Worm (Caenorhabditis elegans) whole organism, L1 larva: ENCODE results near the gene H10E21.1.

Experiments
- C16A3.4 ChIP-seq: fragments of 150-350 bp; optimal IDR thresholded peaks from 2 replicates; lab custom pipeline; 2014; ENCODE audit warnings: missing biosample characterization, missing genetic modification characterization
- C34B4.2 ChIP-seq: sonication (generic microtip); optimal IDR thresholded peaks from 2 replicates; lab custom pipeline; 2017; ENCODE audit warnings: mild to moderate bottlenecking, missing genetic modification characterization, missing compliant biosample characterization
- F16B12.6 ChIP-seq: fragments of 150-350 bp; optimal IDR thresholded peaks from 2 replicates; lab custom pipeline; 2014; ENCODE audit warnings: missing biosample characterization, missing genetic modification characterization
- aha-1 ChIP-seq: fragments of 150-350 bp; optimal IDR thresholded peaks from 2 replicates; lab custom pipeline; 2014; ENCODE audit warnings: missing biosample characterization, missing genetic modification characterization
- alr-1 ChIP-seq: fragments of 200-800 bp; sonication (Bioruptor generic); optimal IDR thresholded peaks from 2 replicates; lab custom pipeline; 2018; ENCODE audit warnings: borderline replicate concordance, mild to moderate bottlenecking, missing genetic modification characterization, missing compliant biosample characterization
- aly-2 ChIP-seq: fragments of 150-350 bp; optimal IDR thresholded peaks from 2 replicates; lab custom pipeline; 2014; ENCODE audit warnings: missing biosample characterization, missing genetic modification characterization
- ama-1 ChIP-seq: fragments of 150-350 bp; optimal IDR thresholded peaks from 2 replicates; lab custom pipeline; 2014
- blmp-1 ChIP-seq: fragments of 150-350 bp; optimal IDR thresholded peaks from 2 replicates; lab custom pipeline; 2014; ENCODE audit warnings: missing biosample characterization, missing genetic modification characterization
- ceh-63 ChIP-seq: fragments of 200-800 bp; sonication (Bioruptor generic); optimal IDR thresholded peaks from 2 replicates; lab custom pipeline; 2018; ENCODE audit warnings: mild to moderate bottlenecking, missing genetic modification characterization, missing compliant biosample characterization
- ceh-88 ChIP-seq: fragments of 200-800 bp; sonication (Bioruptor generic); IDR thresholded peaks from 2 replicates; pipeline ENCODE4 v1.3.6; 2022; ENCODE audit warnings: missing genetic modification characterization, missing compliant biosample characterization
- ces-1 ChIP-seq: fragments of 150-350 bp; optimal IDR thresholded peaks from 2 replicates; lab custom pipeline; 2014; ENCODE audit warnings: missing biosample characterization, missing genetic modification reagents, missing genetic modification characterization
- dpl-1 ChIP-seq, 3 experiments: fragments of 150-350 bp in 2 of 3; sonication (generic microtip) in 1 of 3; optimal IDR thresholded peaks; 2 replicates each; lab custom pipeline; 2014 to 2017; ENCODE audit warnings: missing biosample characterization in 3 of 3, missing genetic modification characterization in 3 of 3, missing genetic modification reagents in 3 of 3
- dsc-1 ChIP-seq: sonication (generic microtip); optimal IDR thresholded peaks from 2 replicates; lab custom pipeline; 2016; ENCODE audit warnings: mild to moderate bottlenecking, missing genetic modification characterization, missing compliant biosample characterization
- efl-1 ChIP-seq, 4 experiments: fragments of 150-350 bp; optimal IDR thresholded peaks in 3 of 4; peaks in 1 of 4; 1 replicate in 1 of 4; 2 replicates in 3 of 4; lab custom pipeline; 2014; ENCODE audit warnings: missing biosample characterization in 2 of 4, missing genetic modification characterization in 2 of 4, missing genetic modification reagents in 2 of 4
- egl-13 ChIP-seq: sonication (generic microtip); optimal IDR thresholded peaks from 2 replicates; lab custom pipeline; 2016; ENCODE audit warnings: missing genotype, missing genetic modification reagents, missing genetic modification characterization, missing compliant biosample characterization
- egl-27 ChIP-seq, 2 experiments: fragments of 150-350 bp in 1 of 2; sonication (generic microtip); optimal IDR thresholded peaks; 3 replicates each; lab custom pipeline; 2017 to 2018; ENCODE audit warnings: missing biosample characterization in 2 of 2, missing genetic modification characterization in 2 of 2, missing genetic modification reagents in 2 of 2
- elt-2 ChIP-seq: sonication (generic microtip); optimal IDR thresholded peaks from 2 replicates; lab custom pipeline; 2016; ENCODE audit warnings: missing genetic modification characterization, mild to moderate bottlenecking, inconsistent platforms, missing compliant biosample characterization, missing genetic modification reagents
- elt-3 ChIP-seq, 6 experiments: fragments of 150-350 bp in 1 of 6; sonication (generic microtip); optimal IDR thresholded peaks; 2 replicates each; lab custom pipeline; 2017 to 2018; ENCODE audit warnings: missing biosample characterization in 6 of 6, missing genetic modification characterization in 6 of 6, inconsistent platforms in 1 of 6
- ets-5 ChIP-seq: fragments of 200-800 bp; sonication (Bioruptor generic); IDR thresholded peaks from 2 replicates; pipeline ENCODE4 v1.3.6; 2022; ENCODE audit warnings: missing genetic modification characterization, missing compliant biosample characterization
- fkh-4 ChIP-seq: sonication (generic microtip); optimal IDR thresholded peaks from 2 replicates; lab custom pipeline; 2016; ENCODE audit warnings: missing compliant biosample characterization, missing genetic modification characterization, borderline replicate concordance
- grh-1 ChIP-seq: fragments of 200-800 bp; sonication (Bioruptor generic); IDR thresholded peaks from 2 replicates; pipeline ENCODE4 v1.3.6; 2022; ENCODE audit warnings: missing genetic modification reagents, missing genetic modification characterization, missing compliant biosample characterization
- hlh-17 ChIP-seq: fragments of 200-800 bp; sonication (Bioruptor generic); optimal IDR thresholded peaks from 2 replicates; lab custom pipeline; 2018; ENCODE audit warnings: missing genetic modification characterization, mild to moderate bottlenecking, missing compliant biosample characterization, moderate library complexity, borderline replicate concordance
- jun-1 ChIP-seq: fragments of 150-350 bp; optimal IDR thresholded peaks from 2 replicates; lab custom pipeline; 2014; ENCODE audit warnings: missing biosample characterization, missing genetic modification reagents, missing genetic modification characterization
- lin-13 ChIP-seq: fragments of 150-350 bp; optimal IDR thresholded peaks from 2 replicates; lab custom pipeline; 2014; ENCODE audit warnings: missing biosample characterization, missing genetic modification reagents, missing genetic modification characterization
- lin-14 ChIP-seq: fragments of 200-800 bp; sonication (Bioruptor generic); optimal IDR thresholded peaks from 2 replicates; lab custom pipeline; 2018; ENCODE audit warnings: mild to moderate bottlenecking, missing genetic modification characterization, moderate library complexity, missing compliant biosample characterization
- lin-39 ChIP-seq: fragments of 150-350 bp; optimal IDR thresholded peaks from 2 replicates; lab custom pipeline; 2014; ENCODE audit warnings: missing biosample characterization, missing genetic modification reagents, missing genetic modification characterization
- lsy-2 ChIP-seq, 2 experiments: fragments of 150-350 bp; optimal IDR thresholded peaks; 2 replicates each; lab custom pipeline; 2014; ENCODE audit warnings: missing biosample characterization in 2 of 2, missing genetic modification characterization in 2 of 2
- mdl-1 ChIP-seq, 2 experiments: fragments of 150-350 bp; optimal IDR thresholded peaks; 2 replicates each; lab custom pipeline; 2014 to 2017; ENCODE audit warnings: missing biosample characterization in 2 of 2, missing genetic modification characterization in 2 of 2, inconsistent platforms in 1 of 2
- mep-1 ChIP-seq: fragments of 150-350 bp; optimal IDR thresholded peaks from 2 replicates; lab custom pipeline; 2014; ENCODE audit warnings: missing biosample characterization, missing genetic modification characterization
- nhr-12 ChIP-seq: sonication (generic microtip); optimal IDR thresholded peaks from 2 replicates; lab custom pipeline; 2017; ENCODE audit warnings: missing biosample characterization, missing genetic modification characterization
- nhr-19 ChIP-seq: fragments of 200-800 bp; sonication (Bioruptor generic); conservative IDR thresholded peaks from 2 replicates; pipeline ENCODE4 v1.3.6; 2022; ENCODE audit warnings: missing genetic modification characterization, missing compliant biosample characterization
- nhr-28 ChIP-seq: fragments of 150-350 bp; optimal IDR thresholded peaks from 2 replicates; lab custom pipeline; 2014; ENCODE audit warnings: missing biosample characterization, missing genetic modification characterization
- nhr-47 ChIP-seq: sonication (generic microtip); optimal IDR thresholded peaks from 2 replicates; lab custom pipeline; 2016; ENCODE audit warnings: mild to moderate bottlenecking, missing genetic modification characterization, moderate library complexity, missing compliant biosample characterization
- pax-3 ChIP-seq: fragments of 200-800 bp; sonication (Bioruptor generic); optimal IDR thresholded peaks from 2 replicates; lab custom pipeline; 2018; ENCODE audit warnings: mild to moderate bottlenecking, missing genetic modification characterization, moderate library complexity, missing compliant biosample characterization
- pqm-1 ChIP-seq: sonication (generic microtip); optimal IDR thresholded peaks from 3 replicates; lab custom pipeline; 2017; ENCODE audit warnings: missing biosample characterization, missing genetic modification characterization
- snu-23 ChIP-seq: sonication (generic microtip); optimal IDR thresholded peaks from 2 replicates; lab custom pipeline; 2016; ENCODE audit warnings: missing genetic modification characterization, missing compliant biosample characterization
- sox-4 ChIP-seq: sonication (generic microtip); optimal IDR thresholded peaks from 2 replicates; lab custom pipeline; 2016; ENCODE audit warnings: missing genetic modification characterization, missing compliant biosample characterization
- sptf-1 ChIP-seq: fragments of 150-350 bp; optimal IDR thresholded peaks from 2 replicates; lab custom pipeline; 2014; ENCODE audit warnings: missing biosample characterization, missing genetic modification characterization
- sup-37 ChIP-seq: fragments of 200-800 bp; sonication (Bioruptor generic); optimal IDR thresholded peaks from 2 replicates; lab custom pipeline; 2018; ENCODE audit warnings: mild to moderate bottlenecking, missing genetic modification characterization, missing compliant biosample characterization
- swsn-7 ChIP-seq: sonication (generic microtip); optimal IDR thresholded peaks from 2 replicates; lab custom pipeline; 2016; ENCODE audit warnings: missing genetic modification characterization, missing compliant biosample characterization
- tlp-1 ChIP-seq: fragments of 150-350 bp; optimal IDR thresholded peaks from 2 replicates; lab custom pipeline; 2014; ENCODE audit warnings: missing biosample characterization, missing genetic modification characterization
- unc-130 ChIP-seq: fragments of 150-350 bp; optimal IDR thresholded peaks from 2 replicates; lab custom pipeline; 2017; ENCODE audit warnings: missing biosample characterization, missing genetic modification characterization, inconsistent platforms
- unc-30 ChIP-seq: sonication (generic microtip); optimal IDR thresholded peaks from 2 replicates; lab custom pipeline; 2017; ENCODE audit warnings: missing biosample characterization, missing genetic modification characterization
- unc-62 ChIP-seq: fragments of 150-350 bp; optimal IDR thresholded peaks from 2 replicates; lab custom pipeline; 2014; ENCODE audit warnings: missing biosample characterization, missing genetic modification reagents, missing genetic modification characterization
- unc-98 ChIP-seq: fragments of 200-800 bp; sonication (Bioruptor generic); IDR thresholded peaks from 2 replicates; pipeline ENCODE4 v1.3.6; 2022; ENCODE audit warnings: missing genetic modification characterization, missing compliant biosample characterization
- vab-15 ChIP-seq: sonication (generic microtip); optimal IDR thresholded peaks from 2 replicates; lab custom pipeline; 2017; ENCODE audit warnings: missing genotype, mild to moderate bottlenecking, missing genetic modification characterization, missing compliant biosample characterization
- xbp-1 ChIP-seq: sonication (generic microtip); optimal IDR thresholded peaks from 2 replicates; lab custom pipeline; 2016; ENCODE audit warnings: missing genetic modification characterization, missing compliant biosample characterization
- zag-1 ChIP-seq: fragments of 150-350 bp; optimal IDR thresholded peaks from 2 replicates; lab custom pipeline; 2014; ENCODE audit warnings: missing biosample characterization, missing genetic modification characterization
- ztf-11 ChIP-seq, 2 experiments: sonication (generic microtip); optimal IDR thresholded peaks; 2 replicates each; lab custom pipeline; 2016 to 2017; ENCODE audit warnings: missing genetic modification characterization in 2 of 2, missing biosample characterization in 1 of 2, missing compliant biosample characterization in 1 of 2
- ztf-4 ChIP-seq: fragments of 150-350 bp; optimal IDR thresholded peaks from 2 replicates; lab custom pipeline; 2014; ENCODE audit warnings: missing biosample characterization, missing genetic modification characterization

H10E21.1 gene

DNA sequence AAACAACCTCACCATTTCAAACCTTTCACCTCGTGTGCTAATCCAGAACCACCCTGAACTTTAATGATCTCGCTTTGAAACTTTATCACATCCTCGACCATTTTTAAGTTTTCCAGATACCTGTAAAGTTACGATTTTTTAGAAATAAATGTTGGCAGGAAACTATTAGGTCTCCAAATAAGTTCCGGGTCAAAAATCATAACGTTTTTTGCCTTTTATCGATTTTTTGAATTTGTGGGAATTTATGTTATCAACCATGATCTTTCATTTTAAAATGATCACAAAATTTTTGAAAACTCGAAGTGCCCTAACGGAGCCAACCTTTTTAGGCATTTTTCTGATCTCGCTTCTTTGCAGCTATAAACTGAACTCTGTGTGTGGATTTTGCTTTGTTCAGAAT, 45.5 kb downstream of the H10E21.1 start, which contains the start of gene btb-5:
Gene btb-5 (minus strand): TSS at position 101 of the 400 bp plus-strand sequence.
- TF ChIP-seq nhr-19 (no peak), sox-4 (tag; lab: Kevin White, UChicago) (no peak), mdl-1 (tag; optimal IDR thresholded peaks at IDR 0.05; lab: Kevin White, UChicago) (no peak), lsy-2 (tag; optimal IDR thresholded peaks at IDR 0.05; lab: Kevin White, UChicago) (no peak), alr-1 (tag; lab: Kevin White, UChicago) (no peak)

DNA sequence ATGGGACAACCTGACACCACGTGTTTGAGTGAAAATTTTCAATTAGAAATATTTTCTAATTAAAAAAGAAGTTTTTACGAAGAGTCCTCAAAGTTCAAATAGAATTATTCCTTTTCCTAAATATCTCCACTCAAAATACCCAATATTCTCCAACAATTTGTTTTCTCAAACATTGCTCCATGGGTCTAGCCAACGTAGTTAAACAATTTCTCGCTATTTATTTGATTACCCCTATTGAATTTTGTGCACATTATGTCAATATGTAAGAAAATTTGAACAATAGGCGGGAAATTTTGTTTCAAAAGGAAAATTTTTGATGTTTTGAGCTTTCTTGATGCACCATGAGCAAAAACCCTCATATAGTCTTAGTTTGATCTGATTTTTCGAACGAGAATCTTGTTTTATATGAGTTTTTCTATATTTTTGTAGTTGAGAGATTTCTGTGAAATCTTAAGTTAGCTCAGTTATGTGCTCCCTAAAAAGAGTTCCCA, 46.9 kb downstream of the H10E21.1 start:
- TF ChIP-seq mep-1 (no peak), alr-1 (tag; lab: Kevin White, UChicago) (no peak), aly-2 (tag; lab: Kevin White, UChicago) (peak; percentile 94), vab-15 (tag; lab: Kevin White, UChicago) (no peak), jun-1 (no peak), ztf-11 (tag; optimal IDR thresholded peaks at IDR 0.05; lab: Kevin White, UChicago) (no peak), lin-39 (tag; lab: Kevin White, UChicago) (no peak), tlp-1 (tag; lab: Kevin White, UChicago) (no peak), grh-1 (GFP tag; lab: Robert Waterston, UW) (no peak), F16B12.6 (tag; lab: Kevin White, UChicago) (no peak), mdl-1 (tag; optimal IDR thresholded peaks at IDR 0.05; lab: Kevin White, UChicago) (no peak), sox-4 (tag; lab: Kevin White, UChicago) (no peak), ceh-63 (GFP tag; lab: Kevin White, UChicago) (no peak), nhr-47 (tag; lab: Kevin White, UChicago) (no peak), ceh-88 (GFP tag; lab: Robert Waterston, UW) (peak; percentile 38; the same call in 1 of the 2 replicates), pqm-1 (tag; lab: Kevin White, UChicago) (no peak), lin-13 (GFP tag; lab: Kevin White, UChicago) (no peak), C16A3.4 (tag; lab: Kevin White, UChicago) (peak; percentile 21), C34B4.2 (no peak), ets-5 (GFP tag; lab: Robert Waterston, UW) (no peak), pax-3 (tag; lab: Kevin White, UChicago) (no peak), unc-62 (GFP tag; lab: Kevin White, UChicago) (no peak), ces-1 (GFP tag; lab: Kevin White, UChicago) (no peak), sptf-1 (tag; lab: Kevin White, UChicago) (no peak), nhr-12 (tag; lab: Kevin White, UChicago) (no peak), egl-27 (tag; optimal IDR thresholded peaks at IDR 0.05; lab: Kevin White, UChicago) (no peak), dpl-1 (GFP tag; optimal IDR thresholded peaks at IDR 0.05; lab: Kevin White, UChicago) (no peak), fkh-4 (tag; lab: Kevin White, UChicago) (no peak), ama-1 (lab: Kevin White, UChicago) (no peak), blmp-1 (tag; lab: Kevin White, UChicago) (no peak), lin-14 (GFP tag; lab: Kevin White, UChicago) (peak; percentile 45), nhr-19 (peak; percentile 44), elt-3 (tag; optimal IDR thresholded peaks at IDR 0.05; lab: Kevin White, UChicago) (no peak), dsc-1 (tag; lab: Kevin White, UChicago) (no peak), snu-23 (peak; percentile 26), unc-98 (GFP tag; lab: Robert Waterston, UW) (no peak), unc-30 (tag; lab: Kevin White, UChicago) (no peak), efl-1 (optimal IDR thresholded peaks at IDR 0.05; lab: Kevin White, UChicago) (no peak), efl-1 (GFP tag; optimal IDR thresholded peaks at IDR 0.05 in 1 of 2; lab: Kevin White, UChicago) (no peak), egl-13 (tag; lab: Kevin White, UChicago) (no peak), sup-37 (GFP tag; lab: Kevin White, UChicago) (no peak), elt-2 (tag; lab: Kevin White, UChicago) (no peak), unc-130 (tag; lab: Kevin White, UChicago) (no peak), hlh-17 (no peak), zag-1 (tag; lab: Kevin White, UChicago) (no peak), ztf-4 (tag; lab: Kevin White, UChicago) (peak; percentile 27), swsn-7 (tag; lab: Kevin White, UChicago) (peak; percentile 27), aha-1 (tag; lab: Kevin White, UChicago) (no peak), nhr-28 (tag; lab: Kevin White, UChicago) (no peak), xbp-1 (tag; lab: Kevin White, UChicago) (no peak)
